Worm (Caenorhabditis elegans): Measurements from ENCODE around the gene orc-5.

DNA sequence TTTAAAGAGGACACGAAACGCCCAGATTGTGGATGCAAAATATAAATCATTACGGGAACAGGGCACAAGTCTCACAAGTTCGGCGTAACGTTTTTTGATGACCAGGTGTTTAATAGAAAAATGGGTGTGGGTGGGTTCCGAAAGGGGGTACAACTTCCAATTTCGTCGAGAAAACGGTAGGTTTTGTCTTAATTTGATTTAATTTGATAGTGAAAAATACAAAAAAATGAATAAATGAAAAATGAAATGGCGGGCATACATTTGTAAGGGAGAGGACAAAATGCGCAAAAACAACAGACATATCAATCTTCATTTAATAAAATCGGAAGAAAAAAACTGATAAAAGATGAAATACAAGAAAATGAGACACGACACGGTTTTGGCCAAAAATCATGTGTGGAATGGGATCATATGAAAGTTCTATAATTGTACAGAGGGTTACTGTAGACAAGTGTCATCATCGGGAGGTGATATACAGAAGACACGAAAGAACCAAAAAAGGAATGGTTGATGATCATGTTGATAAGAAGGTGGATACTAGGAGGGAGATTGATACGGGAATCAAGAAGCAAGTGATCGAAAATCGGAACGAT, 32.4 kb downstream of the orc-5 start:
- TF ChIP-seq sea-2 (GFP tag; optimal IDR thresholded peaks at IDR 0.05) = no peak
- no peak for TF ChIP-seq skn-1 (tag; optimal IDR thresholded peaks at IDR 0.05)
- TF ChIP-seq nhr-76 (tag; optimal IDR thresholded peaks at IDR 0.05) = no peak
- TF ChIP-seq unc-62 (GFP tag; optimal IDR thresholded peaks at IDR 0.05) = no peak
